Fruit fly (Drosophila melanogaster): ENCODE measurements around the gene MESR3.

Gene MESR3

dm6 chr2L:18681903-18682302, 64.8 kb downstream of the MESR3 start, which contains the start of gene tos:
tos (minus strand) TSS chr2L:18682075.
- no peak for TF ChIP-seq Rel (GFP tag; optimal IDR thresholded peaks at IDR 0.05)
- TF ChIP-seq Rel (tag; optimal IDR thresholded peaks at IDR 0.05), result peak; percentile 7
- TF ChIP-seq Vsx2 (GFP tag; optimal IDR thresholded peaks at IDR 0.05; ENCODE audit: partially characterized antibody), result no peak
- TF ChIP-seq Myc (optimal IDR thresholded peaks at IDR 0.05), result peak; percentile 14

DNA sequence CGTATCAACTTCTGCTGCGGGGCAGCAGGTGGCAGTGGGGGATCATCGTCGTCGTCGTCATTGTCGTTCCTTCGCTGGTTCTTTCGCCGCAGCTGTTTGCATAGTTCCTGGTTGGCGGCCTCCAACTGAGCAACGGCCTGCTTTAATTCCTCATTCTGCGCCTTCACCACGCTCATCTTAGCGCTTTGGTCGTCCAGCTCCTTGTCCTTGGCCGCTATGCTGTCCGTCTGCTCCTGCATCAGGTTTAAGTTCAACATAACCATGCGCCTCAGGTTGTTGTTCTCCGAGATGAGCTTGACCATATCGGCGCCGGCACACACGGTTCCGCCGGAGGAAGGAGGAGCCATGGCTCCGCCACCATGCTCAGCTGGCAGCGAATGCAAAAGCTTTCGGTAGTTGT, 70.8 kb downstream of the MESR3 start:
- TF ChIP-seq Hr83 (GFP tag; optimal IDR thresholded peaks at IDR 0.05; ENCODE audit: poor library complexity, severe bottlenecking) (no peak), Dif (GFP tag; optimal IDR thresholded peaks at IDR 0.05; ENCODE audit: partially characterized antibody) (no peak), brk (GFP tag; optimal IDR thresholded peaks at IDR 0.05) (no peak), Abd-B (GFP tag; optimal IDR thresholded peaks at IDR 0.05) (no peak), ey (GFP tag; optimal IDR thresholded peaks at IDR 0.05) (no peak), Jra (GFP tag; optimal IDR thresholded peaks at IDR 0.05) (no peak), br (GFP tag; optimal IDR thresholded peaks at IDR 0.05) (no peak), CrebA (GFP tag; optimal IDR thresholded peaks at IDR 0.05; ENCODE audit: borderline replicate concordance) (no peak), GATAd (GFP tag; optimal IDR thresholded peaks at IDR 0.05) (no peak), pan (optimal IDR thresholded peaks at IDR 0.05) (no peak), Hnf4 (GFP tag; optimal IDR thresholded peaks at IDR 0.05) (no peak)

- TF ChIP-seq HLH106 (tag; optimal IDR thresholded peaks at IDR 0.05) (peak; percentile 20), Jra (GFP tag; optimal IDR thresholded peaks at IDR 0.05) (peak; percentile 10), jim (GFP tag; optimal IDR thresholded peaks at IDR 0.05) (peak; percentile 56), Hr83 (GFP tag; optimal IDR thresholded peaks at IDR 0.05; ENCODE audit: poor library complexity, severe bottlenecking) (peak; percentile 85), Vsx2 (GFP tag; optimal IDR thresholded peaks at IDR 0.05; ENCODE audit: partially characterized antibody) (no peak), Sp1 (GFP tag; optimal IDR thresholded peaks at IDR 0.05) (peak; percentile 3), OdsH (GFP tag; optimal IDR thresholded peaks at IDR 0.05) (no peak), CG9705 (GFP tag; optimal IDR thresholded peaks at IDR 0.05) (peak; percentile 20), foxo (GFP tag; optimal IDR thresholded peaks at IDR 0.05) (peak in 1 of 2 experiments; percentile 56), Myc (optimal IDR thresholded peaks at IDR 0.05) (peak; percentile 67), pan (optimal IDR thresholded peaks at IDR 0.05) (no peak), Rel (GFP tag; optimal IDR thresholded peaks at IDR 0.05) (no peak), Rel (tag; optimal IDR thresholded peaks at IDR 0.05) (peak; percentile 56), woc (GFP tag; optimal IDR thresholded peaks at IDR 0.05) (peak; percentile 92)
These were observed 71.7 kb downstream of the MESR3 start, which contains the start of gene msl-1 for dm6 chr2L:18688646-18689296. msl-1 (minus strand) TSS chr2L:18688800.

DNA sequence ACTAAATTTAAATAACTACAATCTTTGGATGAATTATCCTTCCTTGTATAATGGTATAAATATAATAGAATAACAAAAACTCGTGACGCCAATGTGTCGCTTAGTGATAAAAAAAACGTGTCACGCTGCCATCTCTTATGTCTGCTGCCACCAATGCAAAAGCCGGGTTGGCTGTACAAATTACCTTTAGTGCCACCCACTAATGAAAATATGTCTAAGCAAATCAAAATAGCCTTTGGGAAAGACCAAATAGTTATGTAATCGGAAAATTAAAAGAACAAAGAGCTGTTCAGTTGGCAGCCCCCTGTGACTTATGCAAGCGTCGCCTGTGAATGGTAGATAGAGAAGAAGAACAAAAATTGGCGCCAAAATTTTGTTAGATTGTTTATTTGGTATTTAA, 72.3 kb downstream of the MESR3 start, which contains the start of gene CG10336:
TSS of gene CG10336 (plus strand) at position 153 of the 400 bp plus-strand sequence.
- TF ChIP-seq foxo (GFP tag; optimal IDR thresholded peaks at IDR 0.05) (no peak), Jra (GFP tag; optimal IDR thresholded peaks at IDR 0.05) (no peak), Rel (GFP tag; optimal IDR thresholded peaks at IDR 0.05) (no peak), Rel (tag; optimal IDR thresholded peaks at IDR 0.05) (peak; percentile 19)

- TF ChIP-seq Rel (GFP tag; optimal IDR thresholded peaks at IDR 0.05) (no peak), Rel (tag; optimal IDR thresholded peaks at IDR 0.05) (peak; percentile 6), CG32264 (GFP tag; optimal IDR thresholded peaks at IDR 0.05) (no peak), Sp1 (GFP tag; optimal IDR thresholded peaks at IDR 0.05) (peak; percentile 14), psq (GFP tag; optimal IDR thresholded peaks at IDR 0.05) (peak; percentile 79), HLH106 (tag; optimal IDR thresholded peaks at IDR 0.05) (no peak), woc (GFP tag; optimal IDR thresholded peaks at IDR 0.05) (peak; percentile 57), rgr (GFP tag; optimal IDR thresholded peaks at IDR 0.05) (peak; percentile 61), fru (GFP tag; optimal IDR thresholded peaks at IDR 0.05) (peak; percentile 45), h (GFP tag; optimal IDR thresholded peaks at IDR 0.05) (peak; percentile 57), br (GFP tag; optimal IDR thresholded peaks at IDR 0.05) (peak; percentile 70), Myc (optimal IDR thresholded peaks at IDR 0.05) (no peak), usp (GFP tag; optimal IDR thresholded peaks at IDR 0.05) (no peak), ey (GFP tag; optimal IDR thresholded peaks at IDR 0.05) (peak; percentile 32), foxo (GFP tag; optimal IDR thresholded peaks at IDR 0.05) (peak in 1 of 2 experiments; percentile 66), dsf (GFP tag; optimal IDR thresholded peaks at IDR 0.05; ENCODE audit: borderline replicate concordance) (no peak), Hr83 (GFP tag; optimal IDR thresholded peaks at IDR 0.05; ENCODE audit: poor library complexity, severe bottlenecking) (peak; percentile 63), Jra (GFP tag; optimal IDR thresholded peaks at IDR 0.05) (no peak), OdsH (GFP tag; optimal IDR thresholded peaks at IDR 0.05) (peak; percentile 59), dmrt93B (GFP tag; optimal IDR thresholded peaks at IDR 0.05) (no peak)
These were observed 77.0 kb downstream of the MESR3 start for dm6 chr2L:18693877-18694723.

Data from whole organism, wandering third instar larva.